Worm (Caenorhabditis elegans): ENCODE measurements around the gene F22F7.3.

The F22F7.3 gene

DNA sequence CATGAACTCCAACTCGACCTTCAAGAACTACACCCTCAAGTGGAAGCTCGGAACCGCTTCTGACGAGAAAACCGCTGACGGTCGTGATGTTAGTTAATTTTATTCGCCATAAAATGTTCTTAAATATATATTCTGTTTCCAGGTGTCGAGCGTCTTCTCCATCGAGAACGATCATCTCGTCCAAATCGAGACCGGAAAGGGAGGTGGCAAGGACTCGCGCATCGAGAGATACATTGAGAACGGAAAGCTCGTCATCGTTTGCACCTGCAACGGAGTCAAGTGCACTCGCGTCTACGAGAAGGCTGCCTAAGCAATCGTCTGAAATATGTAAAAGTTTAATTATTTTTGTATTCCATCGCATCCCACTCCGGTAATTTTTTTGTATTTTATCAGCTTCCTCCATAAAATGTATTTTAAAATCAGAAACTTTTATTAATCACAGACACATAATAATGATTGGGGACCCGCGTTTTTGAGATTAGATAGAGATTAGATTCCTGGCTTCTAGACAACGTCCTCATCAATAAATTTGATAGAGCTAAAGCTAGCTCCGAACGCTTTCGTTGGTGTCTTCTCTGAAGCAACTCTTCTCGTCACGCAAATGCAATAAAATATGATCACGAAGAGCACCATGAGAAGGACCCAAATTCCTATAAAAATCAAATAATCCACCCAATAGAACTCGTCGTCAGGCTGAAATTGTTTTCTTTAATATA is 41.6 kb upstream of the F22F7.3 start:
- no peak for TF ChIP-seq blmp-1 (tag; optimal IDR thresholded peaks at IDR 0.05)
- no peak for TF ChIP-seq flh-1 (GFP tag; optimal IDR thresholded peaks at IDR 0.05)
- no peak for TF ChIP-seq pha-4 (tag; optimal IDR thresholded peaks at IDR 0.05)
- TF ChIP-seq nhr-237 (tag; optimal IDR thresholded peaks at IDR 0.05) = no peak
- TF ChIP-seq ham-2 (GFP tag; optimal IDR thresholded peaks at IDR 0.05) = no peak
- TF ChIP-seq unc-39 (tag; optimal IDR thresholded peaks at IDR 0.05) = no peak
- no peak for TF ChIP-seq elt-1 (tag; optimal IDR thresholded peaks at IDR 0.05; ENCODE audit: borderline replicate concordance, insufficient read depth)
- no peak for TF ChIP-seq tbx-8 (GFP tag; optimal IDR thresholded peaks at IDR 0.05)
- TF ChIP-seq elt-3 (tag; optimal IDR thresholded peaks at IDR 0.05) = no peak
- no peak for TF ChIP-seq nhr-28 (tag; optimal IDR thresholded peaks at IDR 0.05)
- no peak for TF ChIP-seq sptf-1 (tag; optimal IDR thresholded peaks at IDR 0.05)
- TF ChIP-seq lin-13 (tag; optimal IDR thresholded peaks at IDR 0.05) = no peak
- TF ChIP-seq nhr-2 (tag; optimal IDR thresholded peaks at IDR 0.05) = no peak
- no peak for TF ChIP-seq snpc-4 (tag; optimal IDR thresholded peaks at IDR 0.05)
- no peak for TF ChIP-seq mab-5 (tag; optimal IDR thresholded peaks at IDR 0.05)
- no peak for TF ChIP-seq ces-1 (GFP tag; optimal IDR thresholded peaks at IDR 0.05)

DNA sequence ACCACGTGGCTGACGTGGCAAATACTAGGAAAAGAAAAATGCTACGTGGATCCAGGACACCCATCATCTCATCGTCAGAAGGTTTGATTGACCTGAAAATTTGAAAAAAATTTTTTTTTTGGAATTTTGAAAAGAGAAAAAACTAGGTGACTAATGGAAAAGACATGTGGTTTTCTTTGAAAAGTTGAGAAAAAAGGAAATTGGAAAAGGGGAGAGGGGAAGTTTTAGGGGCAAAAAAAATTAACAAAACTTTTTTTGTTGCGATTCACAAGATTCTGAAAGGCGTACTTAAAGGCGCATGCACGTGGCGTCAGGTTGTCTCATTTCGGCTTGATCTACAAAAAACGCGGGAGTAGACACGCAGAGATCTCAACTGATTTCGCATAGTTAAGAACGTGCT is 37.7 kb upstream of the F22F7.3 start, which contains the start of gene Y40B10A.9:
Gene Y40B10A.9, minus strand, starts transcription at position 101 of the 400 bp plus-strand sequence.
- TF ChIP-seq unc-39 (tag; optimal IDR thresholded peaks at IDR 0.05) (no peak), nhr-237 (tag; optimal IDR thresholded peaks at IDR 0.05) (no peak), nhr-76 (tag; optimal IDR thresholded peaks at IDR 0.05) (no peak), ces-1 (GFP tag; optimal IDR thresholded peaks at IDR 0.05) (no peak)

DNA sequence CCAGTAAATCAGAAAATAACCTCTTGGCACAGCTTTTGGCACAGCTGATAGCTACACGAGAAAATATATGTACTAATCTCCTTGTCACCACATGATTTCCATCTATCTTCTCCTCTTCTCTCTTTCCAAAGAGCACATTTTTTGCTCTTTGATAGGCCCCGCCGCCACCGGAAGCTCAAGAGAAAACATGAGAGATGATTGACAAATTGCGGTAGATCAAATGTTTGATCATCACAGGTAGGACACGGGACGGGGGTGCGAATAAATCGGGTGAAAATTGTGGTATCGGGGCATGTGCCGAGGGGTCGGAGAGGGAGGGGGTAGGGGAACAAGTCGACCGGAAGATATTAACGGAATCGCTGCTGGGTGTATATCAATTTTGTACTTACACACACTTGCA is 34.4 kb upstream of the F22F7.3 start:
- peak; percentile 13 for TF ChIP-seq unc-120 (tag; optimal IDR thresholded peaks at IDR 0.05; ENCODE audit: poor library complexity, severe bottlenecking)
- TF ChIP-seq ceh-83 (GFP tag; optimal IDR thresholded peaks at IDR 0.05) = no peak
- peak; percentile 66 for TF ChIP-seq unc-62 (GFP tag; optimal IDR thresholded peaks at IDR 0.05)

DNA sequence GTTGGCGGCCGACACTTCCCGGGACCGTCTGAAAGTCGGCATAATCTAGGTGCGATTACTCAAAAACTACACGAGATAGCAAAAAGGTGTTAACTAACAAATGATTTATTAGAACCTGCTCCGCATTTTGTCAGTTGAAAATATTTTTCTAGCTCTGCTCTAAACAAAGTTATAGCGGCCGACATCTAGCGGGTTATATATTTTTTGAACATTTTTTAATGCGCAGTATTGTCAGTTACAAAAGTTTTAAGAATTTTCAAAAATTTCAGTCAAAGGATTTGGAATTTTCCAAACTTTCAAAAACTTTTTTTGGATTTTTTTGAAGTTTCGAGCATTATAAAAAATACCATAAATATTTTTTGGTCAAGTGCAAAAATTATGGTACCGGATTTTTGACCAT is 29.2 kb upstream of the F22F7.3 start:
- TF ChIP-seq ceh-39 (tag; optimal IDR thresholded peaks at IDR 0.05) (no peak), elt-3 (tag; optimal IDR thresholded peaks at IDR 0.05) (no peak), ceh-83 (GFP tag; optimal IDR thresholded peaks at IDR 0.05) (no peak), sem-2 (GFP tag; optimal IDR thresholded peaks at IDR 0.05) (no peak), zip-8 (tag; optimal IDR thresholded peaks at IDR 0.05) (no peak), nhr-28 (tag; optimal IDR thresholded peaks at IDR 0.05) (no peak), nhr-2 (tag; optimal IDR thresholded peaks at IDR 0.05) (no peak), blmp-1 (tag; optimal IDR thresholded peaks at IDR 0.05) (no peak), mab-5 (tag; optimal IDR thresholded peaks at IDR 0.05) (no peak), unc-39 (tag; optimal IDR thresholded peaks at IDR 0.05) (no peak), sptf-1 (tag; optimal IDR thresholded peaks at IDR 0.05) (no peak), tbx-8 (GFP tag; optimal IDR thresholded peaks at IDR 0.05) (no peak), unc-62 (GFP tag; optimal IDR thresholded peaks at IDR 0.05) (no peak), elt-1 (tag; optimal IDR thresholded peaks at IDR 0.05; ENCODE audit: borderline replicate concordance, insufficient read depth) (no peak), pha-4 (tag; optimal IDR thresholded peaks at IDR 0.05) (no peak), drap-1 (GFP tag; optimal IDR thresholded peaks at IDR 0.05) (no peak), lsy-2 (tag; optimal IDR thresholded peaks at IDR 0.05) (no peak), flh-1 (GFP tag; optimal IDR thresholded peaks at IDR 0.05) (no peak), nhr-76 (tag; optimal IDR thresholded peaks at IDR 0.05) (no peak), lin-13 (tag; optimal IDR thresholded peaks at IDR 0.05) (no peak)

DNA sequence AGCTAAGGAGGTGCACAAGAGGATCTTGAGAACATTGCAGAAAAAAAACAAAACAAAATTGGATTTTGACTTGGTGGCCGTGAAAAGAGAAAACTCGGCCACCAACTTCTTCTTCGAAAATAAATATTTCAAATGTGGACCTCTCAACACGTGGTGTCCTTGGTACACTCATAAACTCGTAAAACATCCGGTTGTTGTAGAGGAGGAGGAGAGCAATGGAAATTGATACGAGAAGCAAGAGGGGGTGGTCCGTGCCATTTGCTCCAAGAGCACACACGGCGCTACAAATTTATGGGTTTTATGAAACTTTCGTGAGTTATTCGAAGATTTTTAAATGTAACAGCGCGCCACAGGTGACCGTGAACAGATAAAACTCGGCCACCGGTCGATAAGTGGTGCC is 28.6 kb upstream of the F22F7.3 start:
- TF ChIP-seq pha-4 (tag; optimal IDR thresholded peaks at IDR 0.05) = no peak
- TF ChIP-seq hlh-1 (tag; optimal IDR thresholded peaks at IDR 0.05) = peak; percentile 64

DNA sequence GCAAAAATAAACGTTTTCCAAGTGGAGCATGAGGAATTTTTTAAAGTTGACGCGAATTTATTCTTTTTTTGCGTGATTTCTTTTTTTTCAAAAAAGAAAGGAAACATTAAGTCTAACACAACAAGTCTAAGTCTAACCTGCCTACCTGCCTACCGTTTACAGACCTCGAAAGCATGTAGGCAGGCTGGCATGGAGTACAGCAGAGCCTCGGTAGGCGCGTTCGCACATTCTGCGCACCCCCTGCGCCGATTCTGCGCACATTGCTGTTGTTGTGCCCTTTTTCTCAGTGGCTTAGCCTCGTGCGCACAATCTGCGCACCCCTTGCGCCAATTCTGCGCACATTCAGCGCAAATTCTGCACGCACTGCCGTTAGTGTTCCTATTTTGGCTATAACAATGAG is 26.6 kb upstream of the F22F7.3 start:
- TF ChIP-seq flh-1 (GFP tag; optimal IDR thresholded peaks at IDR 0.05) = no peak
- no peak for TF ChIP-seq nhr-76 (tag; optimal IDR thresholded peaks at IDR 0.05)
- no peak for TF ChIP-seq lsy-2 (tag; optimal IDR thresholded peaks at IDR 0.05)
- no peak for TF ChIP-seq ham-2 (GFP tag; optimal IDR thresholded peaks at IDR 0.05)
- TF ChIP-seq tbx-8 (GFP tag; optimal IDR thresholded peaks at IDR 0.05) = no peak
- no peak for TF ChIP-seq unc-62 (GFP tag; optimal IDR thresholded peaks at IDR 0.05)
- TF ChIP-seq pha-4 (tag; optimal IDR thresholded peaks at IDR 0.05) = no peak
- no peak for TF ChIP-seq ceh-43 (GFP tag; optimal IDR thresholded peaks at IDR 0.05)
- TF ChIP-seq drap-1 (GFP tag; optimal IDR thresholded peaks at IDR 0.05) = no peak
- no peak for TF ChIP-seq lin-32 (GFP tag; optimal IDR thresholded peaks at IDR 0.05)
- TF ChIP-seq ceh-39 (tag; optimal IDR thresholded peaks at IDR 0.05) = no peak
- TF ChIP-seq unc-39 (tag; optimal IDR thresholded peaks at IDR 0.05) = no peak
- no peak for TF ChIP-seq snpc-4 (tag; optimal IDR thresholded peaks at IDR 0.05)
- TF ChIP-seq blmp-1 (tag; optimal IDR thresholded peaks at IDR 0.05) = no peak
